Worm (Caenorhabditis elegans) whole organism, late embryonic: ENCODE data around the gene frpr-1.

Experiments used
- ama-1 ChIP-seq: fragments of 150-350 bp; optimal IDR thresholded peaks from 2 replicates; lab custom pipeline; 2014
- ceh-19 ChIP-seq: fragments of 200-800 bp; sonication (Bioruptor generic); optimal IDR thresholded peaks from 2 replicates; lab custom pipeline; 2018; ENCODE audit warnings: mild to moderate bottlenecking, missing genetic modification characterization, missing compliant biosample characterization
- ceh-9 ChIP-seq: sonication (generic microtip); optimal IDR thresholded peaks from 2 replicates; lab custom pipeline; 2016; ENCODE audit warnings: mild to moderate bottlenecking, missing genetic modification characterization, inconsistent platforms, missing compliant biosample characterization
- elt-2 ChIP-seq: sonication (generic microtip); optimal IDR thresholded peaks from 2 replicates; lab custom pipeline; 2016; ENCODE audit warnings: missing genetic modification reagents, missing genetic modification characterization, missing compliant biosample characterization
- fkh-10 ChIP-seq: fragments of 150-350 bp; optimal IDR thresholded peaks from 2 replicates; lab custom pipeline; 2014; ENCODE audit warnings: missing biosample characterization, missing genetic modification reagents, missing genetic modification characterization
- fkh-6 ChIP-seq: sonication (generic microtip); optimal IDR thresholded peaks from 2 replicates; lab custom pipeline; 2016; ENCODE audit warnings: missing genetic modification characterization, missing compliant biosample characterization
- hlh-8 ChIP-seq: sonication (generic microtip); optimal IDR thresholded peaks from 2 replicates; lab custom pipeline; 2016; ENCODE audit warnings: missing genotype, missing genetic modification characterization, missing compliant biosample characterization
- lim-6 ChIP-seq: sonication (generic microtip); optimal IDR thresholded peaks from 2 replicates; lab custom pipeline; 2016; ENCODE audit warnings: missing genetic modification characterization, missing compliant biosample characterization
- pag-3 ChIP-seq: sonication (generic microtip); optimal IDR thresholded peaks from 2 replicates; lab custom pipeline; 2016; ENCODE audit warnings: missing compliant biosample characterization, missing genetic modification characterization, borderline replicate concordance
- pqm-1 ChIP-seq: sonication (generic microtip); optimal IDR thresholded peaks from 2 replicates; lab custom pipeline; 2016; ENCODE audit warnings: missing genetic modification characterization, missing compliant biosample characterization
- sox-4 ChIP-seq: sonication (generic microtip); optimal IDR thresholded peaks from 2 replicates; lab custom pipeline; 2017; ENCODE audit warnings: mild to moderate bottlenecking, missing genetic modification characterization, inconsistent platforms, missing compliant biosample characterization
- tbx-7 ChIP-seq: sonication (generic microtip); optimal IDR thresholded peaks from 2 replicates; lab custom pipeline; 2016; ENCODE audit warnings: missing genotype, missing genetic modification characterization, missing compliant biosample characterization

DNA sequence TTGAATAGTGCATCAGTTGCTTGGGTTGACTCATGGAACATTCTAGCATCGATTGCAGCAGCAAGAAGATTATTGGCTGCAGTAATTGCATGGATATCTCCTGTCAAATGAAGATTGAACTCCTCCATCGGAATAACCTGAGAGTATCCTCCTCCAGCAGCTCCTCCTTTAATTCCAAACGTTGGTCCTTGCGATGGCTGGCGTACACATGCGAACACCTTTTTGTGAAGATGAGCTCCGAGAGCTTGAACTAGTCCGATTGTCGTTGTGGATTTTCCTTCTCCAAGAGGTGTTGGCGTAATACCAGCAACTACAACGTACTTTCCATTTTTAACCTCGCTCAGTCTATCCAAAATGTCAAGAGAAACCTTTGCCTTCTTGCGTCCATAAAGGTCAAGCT lies 46.7 kb downstream of the frpr-1 start:
- TF ChIP-seq ceh-19 (GFP tag; lab: Kevin White, UChicago) (no peak), pag-3 (no peak), hlh-8 (tag; lab: Kevin White, UChicago) (no peak), lim-6 (tag; lab: Kevin White, UChicago) (no peak), elt-2 (no peak), fkh-10 (no peak), ceh-9 (tag; lab: Kevin White, UChicago) (no peak), ama-1 (lab: Kevin White, UChicago) (no peak), tbx-7 (tag; lab: Kevin White, UChicago) (no peak), fkh-6 (tag; lab: Kevin White, UChicago) (no peak), sox-4 (no peak), pqm-1 (no peak)
